Worm (Caenorhabditis elegans): ENCODE results near the gene sri-18.

Gene sri-18

DNA sequence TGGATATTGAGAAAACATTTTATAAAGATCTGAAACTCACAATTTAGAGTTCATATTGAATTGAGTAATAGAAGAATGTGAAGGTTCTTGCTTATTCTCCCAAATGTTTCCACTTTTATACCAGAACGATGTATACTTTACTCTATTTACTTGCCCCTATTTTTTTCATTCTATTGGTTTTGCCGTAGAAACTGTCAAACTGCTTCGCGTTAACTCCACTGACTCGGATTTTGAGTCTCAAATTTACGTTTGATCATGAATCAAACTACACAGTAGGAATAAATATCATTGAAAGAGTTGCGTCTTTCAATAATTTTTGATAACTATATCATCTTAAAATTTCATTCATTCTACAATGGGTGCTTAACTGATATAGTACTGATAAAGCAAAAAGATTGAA lies 20.5 kb downstream of the sri-18 start, which contains the start of gene fipr-8:
Gene fipr-8, minus strand, starts transcription at position 101 of the 400 bp plus-strand sequence.
- TF ChIP-seq dpl-1 (GFP tag; optimal IDR thresholded peaks at IDR 0.05): no peak
- no peak for TF ChIP-seq fkh-10 (GFP tag; optimal IDR thresholded peaks at IDR 0.05)
- no peak for TF ChIP-seq skn-1 (tag; optimal IDR thresholded peaks at IDR 0.05)
- no peak for TF ChIP-seq hlh-11 (tag; optimal IDR thresholded peaks at IDR 0.05)
- no peak for TF ChIP-seq lim-7 (GFP tag; IDR thresholded peaks at IDR 0.05)
- no peak for TF ChIP-seq F49E8.2 (tag; optimal IDR thresholded peaks at IDR 0.05; ENCODE audit: borderline replicate concordance)
- no peak for TF ChIP-seq ceh-62 (tag; optimal IDR thresholded peaks at IDR 0.05)
- TF ChIP-seq spr-1 (tag; optimal IDR thresholded peaks at IDR 0.05): no peak
- no peak for TF ChIP-seq saeg-2 (GFP tag; IDR thresholded peaks at IDR 0.05)
- TF ChIP-seq madf-5 (GFP tag; IDR thresholded peaks at IDR 0.05): no peak
- no peak for TF ChIP-seq dmd-6 (GFP tag; IDR thresholded peaks at IDR 0.05)
- TF ChIP-seq pqm-1 (tag; optimal IDR thresholded peaks at IDR 0.05): no peak
- no peak for TF ChIP-seq nhr-11 (tag; optimal IDR thresholded peaks at IDR 0.05)
- no peak for TF ChIP-seq sdz-12 (GFP tag; optimal IDR thresholded peaks at IDR 0.05)
- TF ChIP-seq egl-27 (tag; optimal IDR thresholded peaks at IDR 0.05): no peak
- no peak for TF ChIP-seq ama-1 (optimal IDR thresholded peaks at IDR 0.05)
- no peak for TF ChIP-seq lsy-2 (tag; optimal IDR thresholded peaks at IDR 0.05)

ce11 chrV:10238665-10239064 lies 21.7 kb downstream of the sri-18 start, which contains the start of gene fubl-1:
Gene fubl-1, minus strand, starts transcription at chrV:10238866.
- no peak for TF ChIP-seq F26F4.8 (GFP tag; conservative IDR thresholded peaks at IDR 0.05)
- TF ChIP-seq ceh-20 (GFP tag; IDR thresholded peaks at IDR 0.05): no peak
- peak; percentile 75 for TF ChIP-seq ama-1 (optimal IDR thresholded peaks at IDR 0.05)
- no peak for TF ChIP-seq nhr-77 (tag; optimal IDR thresholded peaks at IDR 0.05)
- no peak for TF ChIP-seq mxl-2 (GFP tag; conservative IDR thresholded peaks at IDR 0.05)
- TF ChIP-seq ZK546.5 (tag; optimal IDR thresholded peaks at IDR 0.05): no peak
- no peak for TF ChIP-seq fos-1 (tag; optimal IDR thresholded peaks at IDR 0.05)
- peak; percentile 39; the same call in 1 of the 2 replicates for TF ChIP-seq vab-7 (GFP tag; IDR thresholded peaks at IDR 0.05)
- no peak for TF ChIP-seq pha-4 (GFP tag; IDR thresholded peaks at IDR 0.05)
- no peak for TF ChIP-seq pha-4 (tag; optimal IDR thresholded peaks at IDR 0.05)
- TF ChIP-seq gei-8 (GFP tag; optimal IDR thresholded peaks at IDR 0.05): no peak
- TF ChIP-seq dpl-1 (GFP tag; optimal IDR thresholded peaks at IDR 0.05): peak; percentile 14
- TF ChIP-seq lin-38 (GFP tag; IDR thresholded peaks at IDR 0.05): peak; percentile 70
- peak in 1 of 2 experiments; percentile 28 for TF ChIP-seq unc-62 (GFP tag; optimal IDR thresholded peaks at IDR 0.05 in 1 of 2)
- TF ChIP-seq unc-62 (tag; optimal IDR thresholded peaks at IDR 0.05): no peak
- TF ChIP-seq ceh-82 (tag; optimal IDR thresholded peaks at IDR 0.05): no peak
- TF ChIP-seq nhr-102 (tag; optimal IDR thresholded peaks at IDR 0.05): no peak
- no peak for TF ChIP-seq nhr-11 (tag; optimal IDR thresholded peaks at IDR 0.05)
- no peak for TF ChIP-seq zip-11 (GFP tag; IDR thresholded peaks at IDR 0.05)
- TF ChIP-seq spr-3 (GFP tag; optimal IDR thresholded peaks at IDR 0.05): no peak
- no peak for TF ChIP-seq tra-1 (GFP tag; IDR thresholded peaks at IDR 0.05)
- TF ChIP-seq dmd-6 (GFP tag; IDR thresholded peaks at IDR 0.05): no peak
- TF ChIP-seq lsy-2 (tag; optimal IDR thresholded peaks at IDR 0.05): peak in 1 of 2 experiments; percentile 19
- TF ChIP-seq F10B5.3 (tag; optimal IDR thresholded peaks at IDR 0.05): no peak
- TF ChIP-seq egl-43 (GFP tag; IDR thresholded peaks at IDR 0.05): no peak
- no peak for TF ChIP-seq jun-1 (tag; optimal IDR thresholded peaks at IDR 0.05)
- TF ChIP-seq Y75B8A.6 (GFP tag; IDR thresholded peaks at IDR 0.05): no peak
- peak; percentile 56 for TF ChIP-seq mes-2 (tag; optimal IDR thresholded peaks at IDR 0.05; ENCODE audit: poor library complexity, severe bottlenecking)
- TF ChIP-seq unc-39 (tag; optimal IDR thresholded peaks at IDR 0.05): no peak
- no peak for TF ChIP-seq nhr-6 (tag; optimal IDR thresholded peaks at IDR 0.05)
- TF ChIP-seq set-16 (GFP tag; IDR thresholded peaks at IDR 0.05): no peak
- no peak for TF ChIP-seq spr-1 (tag; optimal IDR thresholded peaks at IDR 0.05)
- TF ChIP-seq lin-13 (GFP tag; optimal IDR thresholded peaks at IDR 0.05): no peak
- no peak for TF ChIP-seq mep-1 (tag; optimal IDR thresholded peaks at IDR 0.05)
- no peak for TF ChIP-seq egl-27 (tag; optimal IDR thresholded peaks at IDR 0.05)
- TF ChIP-seq Y48G9A.11 (GFP tag; IDR thresholded peaks at IDR 0.05): peak; percentile 40; the same call in 1 of the 2 replicates
- no peak for TF ChIP-seq sdz-12 (GFP tag; optimal IDR thresholded peaks at IDR 0.05)
- no peak for TF ChIP-seq zip-2 (tag; optimal IDR thresholded peaks at IDR 0.05)
- no peak for TF ChIP-seq hmg-1.1 (GFP tag; IDR thresholded peaks at IDR 0.05)
- TF ChIP-seq aha-1 (tag): peak; percentile 82
- no peak for TF ChIP-seq ctbp-1 (GFP tag; IDR thresholded peaks at IDR 0.05)

Measured in whole organism, L4 larva.